Fruit fly (Drosophila melanogaster) whole organism, pupa: ENCODE data around the gene CG17321.

Experiments
- CG10348 ChIP-seq: fragments of 200-800 bp; sonication (Bioruptor generic); IDR thresholded peaks from 2 replicates; pipeline ENCODE4 v1.3.6; 2022; ENCODE audit warnings: missing biosample characterization, missing genetic modification characterization
- CG12605 ChIP-seq: fragments of 200-800 bp; sonication (Bioruptor generic); IDR thresholded peaks from 2 replicates; pipeline ENCODE4 v1.3.6; 2022; ENCODE audit warnings: missing biosample characterization, missing genetic modification characterization
- CG13204 ChIP-seq: fragments of 200-800 bp; sonication (Bioruptor generic); optimal IDR thresholded peaks from 2 replicates; lab custom pipeline; 2018; ENCODE audit warnings: missing biosample characterization, mild to moderate bottlenecking, missing genetic modification characterization, moderate library complexity
- CG14655 ChIP-seq: fragments of 200-800 bp; sonication (Bioruptor generic); optimal IDR thresholded peaks from 3 replicates; lab custom pipeline; 2017; ENCODE audit warnings: mild to moderate bottlenecking, missing biosample characterization, missing genetic modification reagents, missing genetic modification characterization
- CG15710 ChIP-seq: fragments of 200-800 bp; sonication (Bioruptor generic); optimal IDR thresholded peaks from 2 replicates; lab custom pipeline; 2018; ENCODE audit warnings: missing biosample characterization, mild to moderate bottlenecking, missing genetic modification characterization, moderate library complexity
- CG17806 ChIP-seq: fragments of 200-800 bp; sonication (Bioruptor generic); optimal IDR thresholded peaks from 2 replicates; lab custom pipeline; 2018; ENCODE audit warnings: missing biosample characterization, mild to moderate bottlenecking, missing genetic modification characterization, moderate library complexity
- CG32121 ChIP-seq: fragments of 200-800 bp; sonication (Bioruptor generic); IDR thresholded peaks from 2 replicates; pipeline ENCODE4 v1.3.6; 2022; ENCODE audit warnings: missing biosample characterization, missing genetic modification characterization
- CG4496 ChIP-seq: fragments of 200-800 bp; sonication (Bioruptor generic); IDR thresholded peaks from 3 replicates; pipeline ENCODE4 v1.3.6; 2022; ENCODE audit warnings: missing biosample characterization, missing genetic modification characterization
- CG8301 ChIP-seq: fragments of 200-800 bp; sonication (Bioruptor generic); optimal IDR thresholded peaks from 2 replicates; lab custom pipeline; 2018; ENCODE audit warnings: missing biosample characterization, mild to moderate bottlenecking, missing genetic modification characterization
- CG9948 ChIP-seq: fragments of 200-800 bp; sonication (Bioruptor generic); optimal IDR thresholded peaks from 2 replicates; lab custom pipeline; 2018; ENCODE audit warnings: missing biosample characterization, mild to moderate bottlenecking, missing genetic modification characterization, moderate library complexity
- D1 ChIP-seq: fragments of 200-800 bp; sonication (Bioruptor generic); optimal IDR thresholded peaks from 2 replicates; lab custom pipeline; 2018; ENCODE audit warnings: missing biosample characterization, mild to moderate bottlenecking, missing genetic modification characterization, moderate library complexity
- EcR ChIP-seq: fragments of 200-800 bp; sonication (Bioruptor generic); optimal IDR thresholded peaks from 3 replicates; lab custom pipeline; 2019; ENCODE audit warnings: missing biosample characterization, missing genetic modification characterization, mild to moderate bottlenecking, moderate library complexity, missing genetic modification reagents
- Ets98B ChIP-seq: fragments of 200-800 bp; sonication (Bioruptor generic); IDR thresholded peaks from 2 replicates; pipeline ENCODE4 v1.3.6; 2022; ENCODE audit warnings: missing biosample characterization, missing genetic modification characterization
- Pif1A ChIP-seq: fragments of 200-800 bp; sonication (Bioruptor generic); optimal IDR thresholded peaks from 3 replicates; lab custom pipeline; 2016; ENCODE audit warnings: missing biosample characterization, missing genetic modification characterization
- Pif1B ChIP-seq: fragments of 200-800 bp; sonication (Bioruptor generic); optimal IDR thresholded peaks from 3 replicates; lab custom pipeline; 2016; ENCODE audit warnings: missing biosample characterization, missing genetic modification characterization
- Snoo ChIP-seq: fragments of 200-800 bp; sonication (Bioruptor generic); optimal IDR thresholded peaks from 3 replicates; lab custom pipeline; 2017; ENCODE audit warnings: missing biosample characterization, mild to moderate bottlenecking, missing genetic modification characterization, inconsistent platforms
- fd96Ca ChIP-seq: fragments of 200-800 bp; sonication (Bioruptor generic); IDR thresholded peaks from 3 replicates; pipeline ENCODE4 v1.3.6; 2022; ENCODE audit warnings: missing biosample characterization, missing genetic modification characterization
- rn ChIP-seq: fragments of 200-800 bp; sonication (Bioruptor generic); IDR thresholded peaks from 2 replicates; pipeline ENCODE4 v1.3.6; 2022; ENCODE audit warnings: missing biosample characterization, missing genetic modification characterization

The CG17321 gene

dm6 chr2L:18899254-18899653, 54.3 kb downstream of the CG17321 start:
- TF ChIP-seq CG9948 (tag; lab: Kevin White, UChicago) (peak; percentile 31), CG12605 (GFP tag; lab: Robert Waterston, UW) (no peak), Pif1A (GFP tag; lab: Kevin White, UChicago) (peak; percentile 55), CG17806 (peak; percentile 4), CG8301 (tag; lab: Kevin White, UChicago) (peak; percentile 58), CG15710 (tag; lab: Kevin White, UChicago) (no peak), CG14655 (peak; percentile 61), Pif1B (GFP tag; lab: Kevin White, UChicago) (peak; percentile 38)

dm6 chr2L:18899862-18900261, 54.9 kb downstream of the CG17321 start:
- no peak for TF ChIP-seq rn (GFP tag; lab: Robert Waterston, UW)
- TF ChIP-seq CG10348: no peak
- TF ChIP-seq fd96Ca: 0 out of 3 replicates have a peak, but pooled peaks have one; percentile 20
- no peak for TF ChIP-seq D1 (tag; lab: Kevin White, UChicago)
- no peak for TF ChIP-seq CG32121 (GFP tag; lab: Robert Waterston, UW)
- TF ChIP-seq CG13204 (GFP tag; lab: Kevin White, UChicago): no peak
- TF ChIP-seq Snoo (tag; lab: Kevin White, UChicago): no peak
- TF ChIP-seq CG8301 (tag; lab: Kevin White, UChicago): peak; percentile 52
- TF ChIP-seq Pif1A (GFP tag; lab: Kevin White, UChicago): peak; percentile 14
- 0 out of 2 replicates have a peak, but pooled peaks have one; percentile 16 for TF ChIP-seq Ets98B (GFP tag; lab: Robert Waterston, UW)
- TF ChIP-seq CG4496: 0 out of 3 replicates have a peak, but pooled peaks have one; percentile 7
- TF ChIP-seq CG14655: peak; percentile 46
- no peak for TF ChIP-seq CG15710 (tag; lab: Kevin White, UChicago)

dm6 chr2L:18900976-18901375, 56.0 kb downstream of the CG17321 start:
- TF ChIP-seq CG32121 (GFP tag; lab: Robert Waterston, UW) (no peak), Snoo (tag; lab: Kevin White, UChicago) (peak; percentile 44), CG10348 (no peak), EcR (GFP tag; lab: Kevin White, UChicago) (no peak)
- TF ChIP-seq, all 21 proteins: peak for 1
